Fruit fly (Drosophila melanogaster): ENCODE results near the gene CG1113.

- TF ChIP-seq Dll (optimal IDR thresholded peaks at IDR 0.05) = no peak
- TF ChIP-seq psq (optimal IDR thresholded peaks at IDR 0.05) = no peak
- no peak for TF ChIP-seq usp (GFP tag; optimal IDR thresholded peaks at IDR 0.05)
- TF ChIP-seq pan (optimal IDR thresholded peaks at IDR 0.05) = no peak
- no peak for TF ChIP-seq EcR (GFP tag; optimal IDR thresholded peaks at IDR 0.05)
Observed at dm6 chr3R:5297315-5297714, 44.4 kb downstream of the CG1113 start.

Data from whole organism.